Worm (Caenorhabditis elegans): Measurements from ENCODE around the gene K06H7.2.

K06H7.2 gene

DNA sequence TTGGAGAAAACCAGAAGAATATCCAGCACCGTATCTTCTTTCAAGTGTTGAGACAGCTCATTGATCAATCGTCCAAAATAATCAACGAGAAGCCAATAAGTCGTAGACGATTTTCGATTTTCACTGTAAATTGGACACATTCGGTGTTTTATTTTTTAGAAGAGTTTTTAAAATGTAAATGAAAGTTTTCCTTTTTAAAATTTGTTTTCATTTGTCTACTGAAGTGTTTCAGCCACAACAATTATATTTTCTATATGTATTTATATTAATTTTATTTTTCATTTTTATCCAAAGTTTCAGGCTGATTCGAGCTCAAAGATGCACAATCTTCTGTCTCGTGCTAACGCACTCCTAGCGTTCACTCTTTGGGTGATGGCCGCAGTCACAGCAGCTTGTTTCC, 48.7 kb upstream of the K06H7.2 start, which contains the start of gene spcs-3:
spcs-3 (plus strand) TSS at position 301 of the 400 bp plus-strand sequence.
- TF ChIP-seq madf-8 (GFP tag; conservative IDR thresholded peaks at IDR 0.05) (no peak), C17E4.6 (GFP tag; IDR thresholded peaks at IDR 0.05) (no peak), B0336.3 (GFP tag; IDR thresholded peaks at IDR 0.05) (0 out of 2 replicates have a peak, but pooled peaks have one; percentile 22), pha-4 (tag; optimal IDR thresholded peaks at IDR 0.05) (no peak), K12H6.12 (tag; optimal IDR thresholded peaks at IDR 0.05) (no peak), efl-1 (GFP tag; optimal IDR thresholded peaks at IDR 0.05) (no peak)

DNA sequence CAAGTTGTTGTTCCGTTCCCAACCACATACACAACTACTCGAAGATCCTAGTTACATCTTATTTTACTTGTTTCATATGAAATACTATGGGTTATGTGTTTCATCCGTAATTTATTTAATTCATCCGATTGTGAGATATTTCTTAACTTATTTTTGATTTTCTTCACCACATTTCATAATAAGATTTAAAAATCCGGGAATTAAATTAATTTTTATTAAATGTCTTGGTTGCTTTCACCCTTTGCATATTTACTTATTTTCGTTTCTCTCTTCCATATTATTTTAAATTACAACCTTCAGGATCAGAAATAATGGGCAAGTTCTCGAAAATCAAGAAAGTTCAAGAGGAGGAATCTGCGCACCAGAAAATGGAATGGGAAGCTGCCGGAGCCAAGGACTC, 47.6 kb upstream of the K06H7.2 start, which contains the start of gene K12H4.3:
K12H4.3 (plus strand) TSS at position 301 of the 400 bp plus-strand sequence.
- TF ChIP-seq B0261.1 (tag; optimal IDR thresholded peaks at IDR 0.05) (no peak), F52B5.7 (tag; optimal IDR thresholded peaks at IDR 0.05) (no peak), sdz-38 (tag; optimal IDR thresholded peaks at IDR 0.05) (no peak), attf-6 (GFP tag; IDR thresholded peaks at IDR 0.05) (no peak), ztf-26 (tag; optimal IDR thresholded peaks at IDR 0.05) (no peak), T26A5.8 (tag; optimal IDR thresholded peaks at IDR 0.05) (no peak), K12H6.12 (tag; optimal IDR thresholded peaks at IDR 0.05) (no peak), ccch-3 (GFP tag; optimal IDR thresholded peaks at IDR 0.05) (no peak), unc-130 (GFP tag; optimal IDR thresholded peaks at IDR 0.05) (no peak), lag-1 (GFP tag; IDR thresholded peaks at IDR 0.05) (no peak), zfh-2 (GFP tag; conservative IDR thresholded peaks at IDR 0.05) (no peak), madf-3 (GFP tag; IDR thresholded peaks at IDR 0.05) (no peak), F57C9.4 (tag; optimal IDR thresholded peaks at IDR 0.05) (no peak), nfyb-1 (GFP tag; IDR thresholded peaks at IDR 0.05) (no peak), bed-2 (GFP tag; IDR thresholded peaks at IDR 0.05) (no peak), chd-7 (tag; optimal IDR thresholded peaks at IDR 0.05) (no peak), nfya-1 (tag; optimal IDR thresholded peaks at IDR 0.05; ENCODE audit: borderline replicate concordance, insufficient read depth) (no peak), nhr-179 (tag; optimal IDR thresholded peaks at IDR 0.05) (no peak), lin-40 (tag; optimal IDR thresholded peaks at IDR 0.05) (no peak), mxl-1 (tag; optimal IDR thresholded peaks at IDR 0.05) (no peak)

DNA sequence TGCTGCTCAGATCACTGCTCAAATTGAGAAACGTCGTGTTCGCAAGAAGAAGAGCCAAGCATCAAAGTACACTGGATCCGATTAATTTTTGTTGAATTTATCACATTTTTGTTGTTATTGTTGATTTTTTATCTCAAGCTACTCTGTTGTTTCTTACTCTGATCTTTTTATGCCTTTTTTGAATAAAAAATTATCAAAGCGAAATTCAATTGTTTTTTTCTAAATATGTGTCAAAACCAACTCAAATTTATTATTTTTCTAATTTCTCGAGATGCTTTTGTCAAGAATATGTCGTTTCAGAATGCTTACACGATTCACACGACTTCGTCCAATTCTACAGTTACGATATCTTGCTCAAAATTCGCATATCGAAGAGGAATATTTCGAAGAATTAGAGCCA, 46.0 kb upstream of the K06H7.2 start, which contains the start of gene K12H4.2:
K12H4.2 (plus strand) TSS at position 301 of the 400 bp plus-strand sequence.
- TF ChIP-seq mes-4 (tag; optimal IDR thresholded peaks at IDR 0.05) (no peak), dox-1 (GFP tag; IDR thresholded peaks at IDR 0.05) (no peak), mcd-1 (GFP tag; IDR thresholded peaks at IDR 0.05) (no peak), sdz-38 (tag; optimal IDR thresholded peaks at IDR 0.05) (no peak)

DNA sequence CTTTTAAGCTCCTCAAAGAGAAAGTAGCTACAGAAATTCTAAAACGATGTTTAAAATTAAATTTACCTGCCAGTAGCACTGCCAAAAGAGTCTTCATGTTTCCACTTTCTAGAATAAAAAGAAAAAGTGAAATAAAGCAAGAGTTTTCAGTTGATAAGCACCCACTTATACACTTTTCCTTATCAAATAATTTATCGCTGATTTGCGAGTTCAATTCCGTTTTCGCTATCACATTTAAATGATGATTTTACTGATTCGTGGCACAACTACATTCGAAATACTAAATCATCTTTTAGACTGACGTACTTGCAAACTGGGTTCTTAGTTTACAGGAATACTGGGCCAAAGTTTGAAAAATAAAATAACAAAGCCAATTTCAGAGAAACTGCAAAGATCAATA, 42.4 kb upstream of the K06H7.2 start, which contains the start of gene K12H4.7:
K12H4.7 (minus strand) TSS at position 138 of the 400 bp plus-strand sequence.
- peak; percentile 31 for TF ChIP-seq ets-4 (GFP tag; optimal IDR thresholded peaks at IDR 0.05)
- peak; percentile 64 for TF ChIP-seq nhr-80 (tag; optimal IDR thresholded peaks at IDR 0.05)
- TF ChIP-seq D2030.7 (GFP tag; IDR thresholded peaks at IDR 0.05), result no peak
- TF ChIP-seq lsl-1 (GFP tag; optimal IDR thresholded peaks at IDR 0.05), result no peak
- TF ChIP-seq let-607 (tag; optimal IDR thresholded peaks at IDR 0.05), result peak; percentile 6 to 61
- TF ChIP-seq ccch-3 (GFP tag; optimal IDR thresholded peaks at IDR 0.05), result no peak

DNA sequence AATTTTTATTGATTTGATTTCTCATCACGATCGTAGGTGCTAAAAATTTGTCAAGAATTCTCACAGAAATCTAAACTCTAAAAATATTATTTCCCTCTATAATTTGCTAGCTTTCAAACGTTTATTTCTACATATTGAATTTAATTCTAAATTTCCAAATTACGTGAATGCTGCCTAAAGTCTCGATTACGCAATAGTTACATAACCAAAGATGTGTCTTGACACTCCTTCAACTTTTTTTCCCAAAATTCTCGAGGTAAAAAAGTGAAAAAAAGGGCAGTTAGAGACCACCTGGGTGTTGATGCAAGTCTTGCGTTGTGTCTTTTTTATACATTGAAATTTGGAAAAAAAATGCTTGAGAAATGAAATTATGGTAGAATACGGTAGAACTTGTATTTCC, 41.5 kb upstream of the K06H7.2 start:
- TF ChIP-seq hmg-1.2 (GFP tag; IDR thresholded peaks at IDR 0.05) (no peak), athp-1 (tag; optimal IDR thresholded peaks at IDR 0.05) (no peak), ceh-27 (GFP tag; optimal IDR thresholded peaks at IDR 0.05) (no peak), ccch-3 (GFP tag; optimal IDR thresholded peaks at IDR 0.05) (no peak), F22D6.2 (tag; optimal IDR thresholded peaks at IDR 0.05) (no peak), lir-1 (GFP tag; conservative IDR thresholded peaks at IDR 0.05) (no peak), F55B11.4 (tag; optimal IDR thresholded peaks at IDR 0.05; ENCODE audit: borderline replicate concordance, insufficient read depth) (no peak), snpc-1.1 (tag; optimal IDR thresholded peaks at IDR 0.05; ENCODE audit: insufficient read depth) (no peak), akir-1 (GFP tag; optimal IDR thresholded peaks at IDR 0.05) (no peak), bed-1 (GFP tag; IDR thresholded peaks at IDR 0.05) (no peak), gei-17 (GFP tag; optimal IDR thresholded peaks at IDR 0.05) (no peak), dpff-1 (tag; optimal IDR thresholded peaks at IDR 0.05) (no peak)

Measured in whole organism, young adult.